Worm (Caenorhabditis elegans) whole organism, L4/young adult: ENCODE results near the gene syx-3.

ENCODE experiments used
- W03F9.2 ChIP-seq: fragments of 150-350 bp; optimal IDR thresholded peaks from 2 replicates; lab custom pipeline; 2014; ENCODE audit warnings: missing biosample characterization, missing genetic modification characterization
- dao-5 ChIP-seq: sonication (generic microtip); optimal IDR thresholded peaks from 2 replicates; lab custom pipeline; 2016; ENCODE audit warnings: missing genotype, missing genetic modification characterization, moderate library complexity, missing compliant biosample characterization
- him-1 ChIP-seq: sonication (generic microtip); optimal IDR thresholded peaks from 2 replicates; lab custom pipeline; 2016; ENCODE audit warnings: missing genotype, missing genetic modification reagents, missing genetic modification characterization, missing compliant biosample characterization

DNA sequence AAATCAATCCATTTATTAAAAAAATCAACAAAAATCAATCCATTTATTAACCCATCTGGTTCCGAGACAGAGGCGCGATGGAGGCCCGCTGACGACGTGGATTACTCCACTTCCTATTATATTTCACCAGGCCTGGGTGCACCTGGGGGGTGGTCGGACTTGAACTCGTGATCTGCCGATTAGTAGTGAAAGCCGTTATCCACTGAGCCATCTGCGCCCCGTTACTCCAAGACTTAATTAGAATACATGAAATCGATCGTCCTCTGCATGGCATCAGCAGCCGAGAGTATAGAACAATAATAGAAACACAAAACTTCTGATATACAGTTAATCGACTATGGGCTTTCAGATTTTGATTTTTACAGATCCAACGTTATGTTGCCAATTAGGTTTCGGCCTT, 39.3 kb upstream of the syx-3 start:
- TF ChIP-seq him-1 (tag; lab: Kevin White, UChicago) (no peak), W03F9.2 (tag; lab: Kevin White, UChicago) (no peak), dao-5 (no peak)
